Worm (Caenorhabditis elegans) whole organism, L4 larva: ENCODE data around the gene clhm-1.

Source experiments
- F26F4.8 ChIP-seq: fragments of 200-800 bp; sonication (Bioruptor generic); conservative IDR thresholded peaks from 2 replicates; pipeline ENCODE4 v1.3.6; 2022; ENCODE audit warnings: missing genetic modification characterization, missing compliant biosample characterization
- F44E2.7 ChIP-seq: fragments of 200-800 bp; sonication (Bioruptor generic); IDR thresholded peaks from 2 replicates; pipeline ENCODE4 v2.1.2; 2022; ENCODE audit warnings: missing genetic modification characterization, missing compliant biosample characterization
- Y105C5A.15 ChIP-seq: fragments of 200-800 bp; sonication (Bioruptor generic); IDR thresholded peaks from 2 replicates; pipeline ENCODE4 v1.3.6; 2022; ENCODE audit warnings: missing genetic modification characterization, missing compliant biosample characterization
- Y75B8A.6 ChIP-seq: fragments of 200-800 bp; sonication (Bioruptor generic); IDR thresholded peaks from 2 replicates; pipeline ENCODE4 v1.3.6; 2022; ENCODE audit warnings: missing genetic modification reagents, missing genetic modification characterization, missing compliant biosample characterization
- ZK337.2 ChIP-seq: fragments of 200-800 bp; sonication (Bioruptor generic); IDR thresholded peaks from 2 replicates; pipeline ENCODE4 v1.3.6; 2022; ENCODE audit warnings: missing genetic modification reagents, missing genetic modification characterization, missing compliant biosample characterization
- aha-1 ChIP-seq: fragments of 150-350 bp; peaks from one replicate; lab custom pipeline; 2014; ENCODE audit warnings: missing biosample characterization, missing genetic modification characterization
- ama-1 ChIP-seq: fragments of 150-350 bp; optimal IDR thresholded peaks from 2 replicates; lab custom pipeline; 2014; ENCODE audit warnings: inconsistent platforms, mixed read lengths
- attf-4 ChIP-seq: sonication (generic microtip); optimal IDR thresholded peaks from 3 replicates; lab custom pipeline; 2017; ENCODE audit warnings: missing biosample characterization, missing genetic modification characterization
- ceh-28 ChIP-seq: fragments of 150-350 bp; optimal IDR thresholded peaks from 2 replicates; lab custom pipeline; 2014; ENCODE audit warnings: missing biosample characterization, missing genetic modification reagents, missing genetic modification characterization
- ceh-32 ChIP-seq: sonication (generic microtip); optimal IDR thresholded peaks from 2 replicates; lab custom pipeline; 2016; ENCODE audit warnings: mild to moderate bottlenecking, missing genetic modification characterization, missing compliant biosample characterization; ENCODE audit not compliant: poor library complexity
- ceh-44 ChIP-seq: fragments of 200-800 bp; sonication (Bioruptor generic); IDR thresholded peaks from 2 replicates; pipeline ENCODE4 v1.3.6; 2022; ENCODE audit warnings: missing genetic modification reagents, missing genetic modification characterization, missing compliant biosample characterization
- ceh-82 ChIP-seq: sonication (generic microtip); optimal IDR thresholded peaks from 2 replicates; lab custom pipeline; 2017; ENCODE audit warnings: missing biosample characterization, missing genetic modification characterization
- ces-1 ChIP-seq: fragments of 150-350 bp; sonication (generic microtip); optimal IDR thresholded peaks from 4 replicates; lab custom pipeline; 2014; ENCODE audit warnings: missing biosample characterization, missing genetic modification reagents, missing genetic modification characterization
- cey-2 ChIP-seq: sonication (generic microtip); optimal IDR thresholded peaks from 3 replicates; lab custom pipeline; 2017; ENCODE audit warnings: missing genetic modification characterization, mild to moderate bottlenecking, missing compliant biosample characterization, antibody characterized with exemption, borderline replicate concordance; ENCODE audit not compliant: insufficient read depth
- daf-19 ChIP-seq: fragments of 200-800 bp; sonication (Bioruptor generic); conservative IDR thresholded peaks from 2 replicates; pipeline ENCODE4 v1.3.6; 2022; ENCODE audit warnings: missing genetic modification characterization, missing compliant biosample characterization
- daf-8 ChIP-seq: fragments of 200-800 bp; sonication (Bioruptor generic); IDR thresholded peaks from 2 replicates; pipeline ENCODE4 v1.3.6; 2022; ENCODE audit warnings: missing genetic modification characterization, missing compliant biosample characterization
- dmd-8 ChIP-seq: fragments of 200-800 bp; sonication (Bioruptor generic); IDR thresholded peaks from 2 replicates; pipeline ENCODE4 v1.3.6; 2022; ENCODE audit warnings: missing genetic modification characterization, missing compliant biosample characterization
- duxl-1 ChIP-seq: sonication (generic microtip); optimal IDR thresholded peaks from 2 replicates; lab custom pipeline; 2016; ENCODE audit warnings: mild to moderate bottlenecking, missing genetic modification characterization, moderate library complexity, missing compliant biosample characterization; ENCODE audit not compliant: poor library complexity
- dve-1 ChIP-seq: sonication (generic microtip); optimal IDR thresholded peaks from 2 replicates; lab custom pipeline; 2017; ENCODE audit warnings: antibody characterized with exemption, mild to moderate bottlenecking, missing genetic modification characterization, missing compliant biosample characterization; ENCODE audit not compliant: insufficient read depth
- egl-27 ChIP-seq: sonication (generic microtip); optimal IDR thresholded peaks from 3 replicates; lab custom pipeline; 2017; ENCODE audit warnings: missing biosample characterization, missing genetic modification reagents, missing genetic modification characterization
- fos-1 ChIP-seq: fragments of 150-350 bp; optimal IDR thresholded peaks from 2 replicates; lab custom pipeline; 2014; ENCODE audit warnings: missing biosample characterization, missing genetic modification characterization
- gei-8 ChIP-seq: fragments of 200-800 bp; sonication (Bioruptor generic); optimal IDR thresholded peaks from 2 replicates; lab custom pipeline; 2018; ENCODE audit warnings: mild to moderate bottlenecking, missing genetic modification characterization, missing compliant biosample characterization
- hif-1 ChIP-seq, 2 experiments: sonication (generic microtip); optimal IDR thresholded peaks; 2 replicates each; lab custom pipeline; 2016 to 2017; ENCODE audit warnings: missing compliant biosample characterization in 2 of 2, missing genetic modification characterization in 2 of 2, missing genetic modification reagents in 2 of 2, missing genotype in 2 of 2, mild to moderate bottlenecking in 1 of 2
- hlh-11 ChIP-seq: fragments of 200-800 bp; sonication (Bioruptor generic); optimal IDR thresholded peaks from 2 replicates; lab custom pipeline; 2018; ENCODE audit warnings: mild to moderate bottlenecking, missing genetic modification characterization, missing compliant biosample characterization
- jun-1 ChIP-seq: fragments of 150-350 bp; optimal IDR thresholded peaks from 2 replicates; lab custom pipeline; 2014; ENCODE audit warnings: missing biosample characterization, missing genetic modification reagents, missing genetic modification characterization
- lin-1 ChIP-seq: fragments of 200-800 bp; sonication (Bioruptor generic); IDR thresholded peaks from 2 replicates; pipeline ENCODE4 v1.3.6; 2022; ENCODE audit warnings: missing genetic modification reagents, missing genetic modification characterization, missing compliant biosample characterization
- lin-15B ChIP-seq: fragments of 150-350 bp; sonication (generic microtip); optimal IDR thresholded peaks from 3 replicates; lab custom pipeline; 2014; ENCODE audit warnings: missing biosample characterization, missing genetic modification characterization
- lin-38 ChIP-seq: fragments of 200-800 bp; sonication (Bioruptor generic); IDR thresholded peaks from 2 replicates; pipeline ENCODE4 v1.3.6; 2022; ENCODE audit warnings: missing genetic modification reagents, missing genetic modification characterization, missing compliant biosample characterization
- lin-39 ChIP-seq: fragments of 150-350 bp; optimal IDR thresholded peaks from 2 replicates; lab custom pipeline; 2014; ENCODE audit warnings: missing biosample characterization, missing genetic modification reagents, missing genetic modification characterization
- lsy-2 ChIP-seq, 2 experiments: fragments of 150-350 bp in 1 of 2; sonication (generic microtip) in 1 of 2; optimal IDR thresholded peaks; 2 replicates each; lab custom pipeline; 2014 to 2017; ENCODE audit warnings: missing biosample characterization in 2 of 2, missing genetic modification characterization in 2 of 2
- mdl-1 ChIP-seq, 2 experiments: fragments of 150-350 bp in 1 of 2; sonication (generic microtip) in 1 of 2; optimal IDR thresholded peaks; 2 replicates each; lab custom pipeline; 2014 to 2017; ENCODE audit warnings: missing biosample characterization in 2 of 2, missing genetic modification characterization in 2 of 2
- mdt-29 ChIP-seq: fragments of 200-800 bp; sonication (Bioruptor generic); IDR thresholded peaks from 2 replicates; pipeline ENCODE4 v1.3.6; 2022; ENCODE audit warnings: missing genetic modification reagents, missing genetic modification characterization, missing compliant biosample characterization
- nhr-10 ChIP-seq: fragments of 150-350 bp; optimal IDR thresholded peaks from 2 replicates; lab custom pipeline; 2014; ENCODE audit warnings: missing biosample characterization, missing genetic modification characterization
- nhr-102 ChIP-seq: sonication (generic microtip); optimal IDR thresholded peaks from 2 replicates; lab custom pipeline; 2016; ENCODE audit warnings: mild to moderate bottlenecking, missing genetic modification characterization, moderate library complexity, missing compliant biosample characterization
- nhr-111 ChIP-seq: fragments of 200-800 bp; sonication (Bioruptor generic); optimal IDR thresholded peaks from 2 replicates; lab custom pipeline; 2018; ENCODE audit warnings: mild to moderate bottlenecking, missing genetic modification characterization, missing compliant biosample characterization
- nhr-41 ChIP-seq: fragments of 200-800 bp; sonication (Bioruptor generic); IDR thresholded peaks from 2 replicates; pipeline ENCODE4 v1.3.6; 2022; ENCODE audit warnings: missing genetic modification reagents, missing genetic modification characterization, missing compliant biosample characterization
- nhr-48 ChIP-seq: sonication (generic microtip); optimal IDR thresholded peaks from 2 replicates; lab custom pipeline; 2016; ENCODE audit warnings: mild to moderate bottlenecking, missing genetic modification characterization, missing compliant biosample characterization
- nhr-6 ChIP-seq: fragments of 150-350 bp; optimal IDR thresholded peaks from 2 replicates; lab custom pipeline; 2014; ENCODE audit warnings: missing biosample characterization, missing genetic modification characterization
- nhr-76 ChIP-seq: fragments of 150-350 bp; optimal IDR thresholded peaks from 2 replicates; lab custom pipeline; 2014; ENCODE audit warnings: missing biosample characterization, missing genetic modification characterization
- saeg-2 ChIP-seq: fragments of 200-800 bp; sonication (Bioruptor generic); IDR thresholded peaks from 2 replicates; pipeline ENCODE4 v1.3.6; 2022; ENCODE audit warnings: missing genetic modification reagents, missing genetic modification characterization, missing compliant biosample characterization
- sdz-12 ChIP-seq: fragments of 200-800 bp; sonication (Bioruptor generic); optimal IDR thresholded peaks from 2 replicates; lab custom pipeline; 2018; ENCODE audit warnings: mild to moderate bottlenecking, missing genetic modification characterization, missing compliant biosample characterization
- snpc-1.2 ChIP-seq: fragments of 200-800 bp; sonication (Bioruptor generic); IDR thresholded peaks from 2 replicates; pipeline ENCODE4 v1.3.6; 2022; ENCODE audit warnings: missing genetic modification reagents, missing genetic modification characterization, missing compliant biosample characterization
- snpc-4 ChIP-seq: fragments of 150-350 bp; optimal IDR thresholded peaks from 2 replicates; lab custom pipeline; 2014; ENCODE audit warnings: missing biosample characterization, missing genetic modification characterization
- spr-1 ChIP-seq: sonication (generic microtip); optimal IDR thresholded peaks from 2 replicates; lab custom pipeline; 2016; ENCODE audit warnings: mild to moderate bottlenecking, missing genetic modification characterization, missing compliant biosample characterization
- tag-97 ChIP-seq: fragments of 200-800 bp; sonication (Bioruptor generic); IDR thresholded peaks from 2 replicates; pipeline ENCODE4 v1.3.6; 2022; ENCODE audit warnings: missing genetic modification characterization, missing compliant biosample characterization
- tra-1 ChIP-seq: fragments of 200-800 bp; sonication (Bioruptor generic); IDR thresholded peaks from 2 replicates; pipeline ENCODE4 v1.3.6; 2022; ENCODE audit warnings: missing genetic modification reagents, missing genetic modification characterization, missing compliant biosample characterization
- unc-39 ChIP-seq: sonication (generic microtip); optimal IDR thresholded peaks from 2 replicates; lab custom pipeline; 2017; ENCODE audit warnings: missing biosample characterization, missing genetic modification characterization
- unc-62 ChIP-seq, 3 experiments: fragments of 150-350 bp in 1 of 3; sonication (generic microtip); optimal IDR thresholded peaks in 2 of 3; peaks in 1 of 3; 1 replicate in 1 of 3; 2 replicates in 2 of 3; lab custom pipeline; 2014 to 2017; ENCODE audit warnings: missing biosample characterization in 3 of 3, missing genetic modification characterization in 3 of 3, missing genetic modification reagents in 3 of 3, missing genotype in 1 of 3
- vab-7 ChIP-seq: fragments of 200-800 bp; sonication (Bioruptor generic); IDR thresholded peaks from 2 replicates; pipeline ENCODE4 v1.3.6; 2022; ENCODE audit warnings: missing genetic modification reagents, missing genetic modification characterization, missing compliant biosample characterization
- zfp-2 ChIP-seq: sonication (generic microtip); optimal IDR thresholded peaks from 2 replicates; lab custom pipeline; 2016; ENCODE audit warnings: mild to moderate bottlenecking, missing genetic modification characterization, missing compliant biosample characterization
- zfp-3 ChIP-seq: fragments of 200-800 bp; sonication (Bioruptor generic); conservative IDR thresholded peaks from 2 replicates; pipeline ENCODE4 v1.3.6; 2022; ENCODE audit warnings: missing genetic modification reagents, missing genetic modification characterization, missing compliant biosample characterization
- ztf-11 ChIP-seq: fragments of 150-350 bp; optimal IDR thresholded peaks from 2 replicates; lab custom pipeline; 2014; ENCODE audit warnings: missing biosample characterization, missing genetic modification characterization

The clhm-1 gene

ce11 chrII:6888211-6888610 is 17.4 kb upstream of the clhm-1 start:
- TF ChIP-seq nhr-111, result peak; percentile 34
- TF ChIP-seq hif-1 (tag; optimal IDR thresholded peaks at IDR 0.05; lab: Kevin White, UChicago), result no peak
- TF ChIP-seq nhr-76, result peak; percentile 8
- no peak for TF ChIP-seq unc-39 (tag; lab: Kevin White, UChicago)
- peak; percentile 32 for TF ChIP-seq nhr-10 (tag; lab: Kevin White, UChicago)
- peak; percentile 34 for TF ChIP-seq duxl-1
- TF ChIP-seq ZK337.2 (GFP tag; lab: Robert Waterston, UW), result no peak
- peak; percentile 67 for TF ChIP-seq nhr-102 (tag; lab: Kevin White, UChicago)
- peak; percentile 33 for TF ChIP-seq aha-1 (tag; lab: Kevin White, UChicago)
- TF ChIP-seq Y105C5A.15 (GFP tag; lab: Robert Waterston, UW), result no peak
- no peak for TF ChIP-seq dmd-8
- peak; percentile 9 for TF ChIP-seq attf-4 (tag; lab: Kevin White, UChicago)
- no peak for TF ChIP-seq tag-97
- TF ChIP-seq ceh-28 (tag; lab: Kevin White, UChicago), result no peak
- TF ChIP-seq F26F4.8 (GFP tag; lab: Robert Waterston, UW), result no peak
- no peak for TF ChIP-seq unc-62 (GFP tag; optimal IDR thresholded peaks at IDR 0.05 in 1 of 2; lab: Kevin White, UChicago)
- TF ChIP-seq unc-62 (tag; optimal IDR thresholded peaks at IDR 0.05; lab: Kevin White, UChicago), result no peak
- TF ChIP-seq tra-1, result no peak
- TF ChIP-seq cey-2 (tag; lab: Kevin White, UChicago), result no peak
- no peak for TF ChIP-seq ceh-44 (GFP tag; lab: Robert Waterston, UW)
- peak; percentile 12 for TF ChIP-seq ama-1 (lab: Kevin White, UChicago)
- TF ChIP-seq sdz-12 (GFP tag; lab: Kevin White, UChicago), result no peak
- TF ChIP-seq zfp-3 (GFP tag; lab: Robert Waterston, UW), result peak; percentile 93
- no peak for TF ChIP-seq saeg-2 (GFP tag; lab: Robert Waterston, UW)
- no peak for TF ChIP-seq gei-8 (GFP tag; lab: Kevin White, UChicago)
- no peak for TF ChIP-seq ceh-82 (tag; lab: Kevin White, UChicago)
- TF ChIP-seq ztf-11 (tag; lab: Kevin White, UChicago), result no peak
- no peak for TF ChIP-seq egl-27 (tag; lab: Kevin White, UChicago)
- peak; percentile 55 for TF ChIP-seq hlh-11 (tag; lab: Kevin White, UChicago)
- no peak for TF ChIP-seq F44E2.7 (GFP tag; lab: Robert Waterston, UW)
- no peak for TF ChIP-seq lin-15B (tag; lab: Kevin White, UChicago)
- no peak for TF ChIP-seq vab-7 (GFP tag; lab: Robert Waterston, UW)
- no peak for TF ChIP-seq nhr-6 (tag; lab: Kevin White, UChicago)
- no peak for TF ChIP-seq Y75B8A.6 (GFP tag; lab: Robert Waterston, UW)
- no peak for TF ChIP-seq ces-1 (GFP tag; lab: Kevin White, UChicago)
- no peak for TF ChIP-seq snpc-1.2 (GFP tag; lab: Robert Waterston, UW)
- no peak for TF ChIP-seq mdl-1 (tag; optimal IDR thresholded peaks at IDR 0.05; lab: Kevin White, UChicago)
- TF ChIP-seq fos-1 (tag; lab: Kevin White, UChicago), result no peak
- no peak for TF ChIP-seq snpc-4 (tag; lab: Kevin White, UChicago)
- TF ChIP-seq zfp-2, result no peak
- no peak for TF ChIP-seq jun-1 (tag; lab: Kevin White, UChicago)
- peak; percentile 38; the same call in 1 of the 2 replicates for TF ChIP-seq lin-1
- no peak for TF ChIP-seq ceh-32 (tag; lab: Kevin White, UChicago)
- TF ChIP-seq lin-39, result no peak
- no peak for TF ChIP-seq daf-8 (GFP tag; lab: Robert Waterston, UW)
- TF ChIP-seq dve-1 (tag; lab: Kevin White, UChicago), result peak; percentile 88
- TF ChIP-seq nhr-41 (GFP tag; lab: Robert Waterston, UW), result no peak
- TF ChIP-seq mdt-29 (GFP tag; lab: Robert Waterston, UW), result peak; percentile 77; the same call in 1 of the 2 replicates
- TF ChIP-seq lin-38 (GFP tag; lab: Robert Waterston, UW), result peak; percentile 44
- TF ChIP-seq daf-19 (GFP tag; lab: Robert Waterston, UW), result no peak
- peak; percentile 52 to 70 for TF ChIP-seq lsy-2 (tag; optimal IDR thresholded peaks at IDR 0.05; lab: Kevin White, UChicago)
- TF ChIP-seq spr-1, result peak; percentile 7
- TF ChIP-seq nhr-48 (tag; lab: Kevin White, UChicago), result peak; percentile 35
